Worm (Caenorhabditis elegans) whole organism, L4 larva: ENCODE results near the gene C49F5.6.

ENCODE experiments used
- D1046.2 ChIP-seq: fragments of 200-800 bp; sonication (Bioruptor generic); IDR thresholded peaks from 2 replicates; pipeline ENCODE4 v1.3.6; 2022; ENCODE audit warnings: missing genetic modification characterization, missing compliant biosample characterization
- F10B5.3 ChIP-seq: sonication (generic microtip); optimal IDR thresholded peaks from 2 replicates; lab custom pipeline; 2016; ENCODE audit warnings: mild to moderate bottlenecking, missing genetic modification characterization, missing compliant biosample characterization
- Y75B8A.6 ChIP-seq: fragments of 200-800 bp; sonication (Bioruptor generic); IDR thresholded peaks from 2 replicates; pipeline ENCODE4 v1.3.6; 2022; ENCODE audit warnings: missing genetic modification reagents, missing genetic modification characterization, missing compliant biosample characterization
- aha-1 ChIP-seq: fragments of 150-350 bp; peaks from one replicate; lab custom pipeline; 2014; ENCODE audit warnings: missing biosample characterization, missing genetic modification characterization
- arid-1 ChIP-seq: fragments of 200-800 bp; sonication (Bioruptor generic); conservative IDR thresholded peaks from 2 replicates; pipeline ENCODE4 v1.3.6; 2022; ENCODE audit warnings: missing genetic modification reagents, missing genetic modification characterization, missing compliant biosample characterization
- ceh-20 ChIP-seq: fragments of 200-800 bp; sonication (Bioruptor generic); IDR thresholded peaks from 2 replicates; pipeline ENCODE4 v1.3.6; 2022; ENCODE audit warnings: missing genetic modification reagents, missing genetic modification characterization, missing compliant biosample characterization
- ctbp-1 ChIP-seq: fragments of 200-800 bp; sonication (Bioruptor generic); IDR thresholded peaks from 2 replicates; pipeline ENCODE4 v1.3.6; 2022; ENCODE audit warnings: missing genetic modification reagents, missing genetic modification characterization, missing compliant biosample characterization
- daf-16 ChIP-seq, 3 experiments: sonication (generic microtip); optimal IDR thresholded peaks; 2 replicates each; lab custom pipeline; 2016 to 2017; ENCODE audit warnings: missing genetic modification characterization in 3 of 3, missing genetic modification reagents in 3 of 3, mild to moderate bottlenecking in 2 of 3, missing compliant biosample characterization in 2 of 3, missing biosample characterization in 1 of 3, moderate library complexity in 1 of 3
- daf-19 ChIP-seq: fragments of 200-800 bp; sonication (Bioruptor generic); conservative IDR thresholded peaks from 2 replicates; pipeline ENCODE4 v1.3.6; 2022; ENCODE audit warnings: missing genetic modification characterization, missing compliant biosample characterization
- daf-8 ChIP-seq: fragments of 200-800 bp; sonication (Bioruptor generic); IDR thresholded peaks from 2 replicates; pipeline ENCODE4 v1.3.6; 2022; ENCODE audit warnings: missing genetic modification characterization, missing compliant biosample characterization
- egl-43 ChIP-seq: fragments of 200-800 bp; sonication (Bioruptor generic); IDR thresholded peaks from 2 replicates; pipeline ENCODE4 v1.3.6; 2022; ENCODE audit warnings: missing genetic modification reagents, missing genetic modification characterization, missing compliant biosample characterization
- fkh-10 ChIP-seq: fragments of 150-350 bp; optimal IDR thresholded peaks from 2 replicates; lab custom pipeline; 2014; ENCODE audit warnings: missing biosample characterization, missing genetic modification reagents, missing genetic modification characterization
- fos-1 ChIP-seq: fragments of 150-350 bp; optimal IDR thresholded peaks from 2 replicates; lab custom pipeline; 2014; ENCODE audit warnings: missing biosample characterization, missing genetic modification characterization
- gei-8 ChIP-seq: fragments of 200-800 bp; sonication (Bioruptor generic); optimal IDR thresholded peaks from 2 replicates; lab custom pipeline; 2018; ENCODE audit warnings: mild to moderate bottlenecking, missing genetic modification characterization, missing compliant biosample characterization
- hif-1 ChIP-seq, 2 experiments: sonication (generic microtip); optimal IDR thresholded peaks; 2 replicates each; lab custom pipeline; 2016 to 2017; ENCODE audit warnings: missing compliant biosample characterization in 2 of 2, missing genetic modification characterization in 2 of 2, missing genetic modification reagents in 2 of 2, missing genotype in 2 of 2, mild to moderate bottlenecking in 1 of 2
- hlh-11 ChIP-seq: fragments of 200-800 bp; sonication (Bioruptor generic); optimal IDR thresholded peaks from 2 replicates; lab custom pipeline; 2018; ENCODE audit warnings: mild to moderate bottlenecking, missing genetic modification characterization, missing compliant biosample characterization
- hlh-30 ChIP-seq: sonication (generic microtip); optimal IDR thresholded peaks from 2 replicates; lab custom pipeline; 2017; ENCODE audit warnings: antibody characterized with exemption, mild to moderate bottlenecking, missing genetic modification characterization, missing compliant biosample characterization; ENCODE audit not compliant: insufficient read depth
- hmg-1.1 ChIP-seq: fragments of 200-800 bp; sonication (Bioruptor generic); IDR thresholded peaks from 2 replicates; pipeline ENCODE4 v1.3.6; 2022; ENCODE audit warnings: missing genetic modification reagents, missing genetic modification characterization, missing compliant biosample characterization
- lin-29 ChIP-seq: fragments of 200-800 bp; sonication (Bioruptor generic); IDR thresholded peaks from 2 replicates; pipeline ENCODE4 v1.3.6; 2022; ENCODE audit warnings: missing genetic modification reagents, missing genetic modification characterization, missing compliant biosample characterization
- lir-3 ChIP-seq: sonication (generic microtip); optimal IDR thresholded peaks from 2 replicates; lab custom pipeline; 2016; ENCODE audit warnings: mild to moderate bottlenecking, missing genetic modification characterization, missing compliant biosample characterization
- madf-5 ChIP-seq, 2 experiments: fragments of 200-800 bp; sonication (Bioruptor generic); IDR thresholded peaks; 2 replicates each; pipeline ENCODE4 v1.3.6; 2022; ENCODE audit warnings: missing compliant biosample characterization in 2 of 2, missing genetic modification characterization in 2 of 2
- mdl-1 ChIP-seq, 2 experiments: fragments of 150-350 bp in 1 of 2; sonication (generic microtip) in 1 of 2; optimal IDR thresholded peaks; 2 replicates each; lab custom pipeline; 2014 to 2017; ENCODE audit warnings: missing biosample characterization in 2 of 2, missing genetic modification characterization in 2 of 2
- mdt-29 ChIP-seq: fragments of 200-800 bp; sonication (Bioruptor generic); IDR thresholded peaks from 2 replicates; pipeline ENCODE4 v1.3.6; 2022; ENCODE audit warnings: missing genetic modification reagents, missing genetic modification characterization, missing compliant biosample characterization
- mep-1 ChIP-seq: fragments of 150-350 bp; sonication (generic microtip); optimal IDR thresholded peaks from 3 replicates; lab custom pipeline; 2014; ENCODE audit warnings: missing biosample characterization, missing genetic modification characterization
- nhr-10 ChIP-seq: fragments of 150-350 bp; optimal IDR thresholded peaks from 2 replicates; lab custom pipeline; 2014; ENCODE audit warnings: missing biosample characterization, missing genetic modification characterization
- nhr-102 ChIP-seq: sonication (generic microtip); optimal IDR thresholded peaks from 2 replicates; lab custom pipeline; 2016; ENCODE audit warnings: mild to moderate bottlenecking, missing genetic modification characterization, moderate library complexity, missing compliant biosample characterization
- nhr-11 ChIP-seq: fragments of 150-350 bp; optimal IDR thresholded peaks from 2 replicates; lab custom pipeline; 2014; ENCODE audit warnings: missing biosample characterization, missing genetic modification characterization
- nhr-111 ChIP-seq: fragments of 200-800 bp; sonication (Bioruptor generic); optimal IDR thresholded peaks from 2 replicates; lab custom pipeline; 2018; ENCODE audit warnings: mild to moderate bottlenecking, missing genetic modification characterization, missing compliant biosample characterization
- nhr-25 ChIP-seq: sonication (generic microtip); optimal IDR thresholded peaks from 2 replicates; lab custom pipeline; 2017; ENCODE audit warnings: missing genetic modification characterization, mild to moderate bottlenecking, missing compliant biosample characterization, antibody characterized with exemption, moderate library complexity, borderline replicate concordance; ENCODE audit not compliant: insufficient read depth
- nhr-28 ChIP-seq: fragments of 150-350 bp; optimal IDR thresholded peaks from 2 replicates; lab custom pipeline; 2014; ENCODE audit warnings: missing biosample characterization, missing genetic modification characterization
- nhr-76 ChIP-seq: fragments of 150-350 bp; optimal IDR thresholded peaks from 2 replicates; lab custom pipeline; 2014; ENCODE audit warnings: missing biosample characterization, missing genetic modification characterization
- php-3 ChIP-seq: fragments of 200-800 bp; sonication (Bioruptor generic); IDR thresholded peaks from 2 replicates; pipeline ENCODE4 v1.3.6; 2022; ENCODE audit warnings: missing genetic modification reagents, missing genetic modification characterization, missing compliant biosample characterization
- saeg-2 ChIP-seq: fragments of 200-800 bp; sonication (Bioruptor generic); IDR thresholded peaks from 2 replicates; pipeline ENCODE4 v1.3.6; 2022; ENCODE audit warnings: missing genetic modification reagents, missing genetic modification characterization, missing compliant biosample characterization
- sdz-12 ChIP-seq: fragments of 200-800 bp; sonication (Bioruptor generic); optimal IDR thresholded peaks from 2 replicates; lab custom pipeline; 2018; ENCODE audit warnings: mild to moderate bottlenecking, missing genetic modification characterization, missing compliant biosample characterization
- skn-1 ChIP-seq: fragments of 150-350 bp; optimal IDR thresholded peaks from 2 replicates; lab custom pipeline; 2014; ENCODE audit warnings: missing biosample characterization, missing genetic modification characterization
- snpc-4 ChIP-seq: fragments of 150-350 bp; optimal IDR thresholded peaks from 2 replicates; lab custom pipeline; 2014; ENCODE audit warnings: missing biosample characterization, missing genetic modification characterization
- spr-3 ChIP-seq: fragments of 200-800 bp; sonication (Bioruptor generic); optimal IDR thresholded peaks from 2 replicates; lab custom pipeline; 2018; ENCODE audit warnings: mild to moderate bottlenecking, missing genetic modification characterization, missing compliant biosample characterization
- tag-97 ChIP-seq: fragments of 200-800 bp; sonication (Bioruptor generic); IDR thresholded peaks from 2 replicates; pipeline ENCODE4 v1.3.6; 2022; ENCODE audit warnings: missing genetic modification characterization, missing compliant biosample characterization
- tra-1 ChIP-seq: fragments of 200-800 bp; sonication (Bioruptor generic); IDR thresholded peaks from 2 replicates; pipeline ENCODE4 v1.3.6; 2022; ENCODE audit warnings: missing genetic modification reagents, missing genetic modification characterization, missing compliant biosample characterization
- unc-39 ChIP-seq: sonication (generic microtip); optimal IDR thresholded peaks from 2 replicates; lab custom pipeline; 2017; ENCODE audit warnings: missing biosample characterization, missing genetic modification characterization
- zip-11 ChIP-seq: fragments of 200-800 bp; sonication (Bioruptor generic); IDR thresholded peaks from 2 replicates; pipeline ENCODE4 v1.3.6; 2022; ENCODE audit warnings: missing genetic modification characterization, missing compliant biosample characterization

Gene C49F5.6

DNA sequence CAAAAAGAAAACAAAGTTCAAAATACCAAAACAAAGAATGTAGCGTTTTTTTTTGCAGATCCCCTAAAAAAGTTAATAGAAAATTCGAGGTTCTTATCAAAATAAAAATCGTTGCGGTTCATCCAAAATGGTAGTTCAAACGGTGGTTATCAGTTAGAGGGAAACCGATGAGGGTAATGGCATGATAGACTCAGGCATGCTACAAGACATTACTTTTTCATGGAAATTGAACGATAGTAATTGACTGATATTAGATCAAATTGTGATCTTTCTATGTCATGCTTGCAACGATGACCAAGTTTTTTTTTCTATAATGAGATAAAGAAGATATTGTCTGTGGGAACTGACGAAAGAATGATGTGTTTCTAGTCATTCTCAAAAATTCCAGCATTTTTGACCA, 23.6 kb upstream of the C49F5.6 start (continued):
- no peak for TF ChIP-seq daf-19 (GFP tag; lab: Robert Waterston, UW)
- no peak for TF ChIP-seq nhr-10 (tag; lab: Kevin White, UChicago)
- no peak for TF ChIP-seq mdt-29 (GFP tag; lab: Robert Waterston, UW)
- no peak for TF ChIP-seq gei-8 (GFP tag; lab: Kevin White, UChicago)
- peak; percentile 15 for TF ChIP-seq hlh-30 (tag; lab: Kevin White, UChicago)
- TF ChIP-seq Y75B8A.6 (GFP tag; lab: Robert Waterston, UW): no peak
- no peak for TF ChIP-seq egl-43 (GFP tag; lab: Robert Waterston, UW)
- no peak for TF ChIP-seq tag-97 (GFP tag; lab: Robert Waterston, UW)
- TF ChIP-seq nhr-76: no peak
- peak; percentile 44 for TF ChIP-seq nhr-102
- TF ChIP-seq D1046.2: no peak
- TF ChIP-seq daf-8: no peak
- TF ChIP-seq hlh-11 (tag; lab: Kevin White, UChicago): peak; percentile 78
- no peak for TF ChIP-seq lin-29 (GFP tag; lab: Robert Waterston, UW)
- no peak for TF ChIP-seq nhr-111 (GFP tag; lab: Kevin White, UChicago)
- TF ChIP-seq madf-5 (GFP tag; IDR thresholded peaks at IDR 0.05; lab: Robert Waterston, UW): no peak
- TF ChIP-seq nhr-28 (tag; lab: Kevin White, UChicago): peak; percentile 95
- peak; percentile 40 for TF ChIP-seq aha-1 (tag; lab: Kevin White, UChicago)
- no peak for TF ChIP-seq hmg-1.1 (GFP tag; lab: Robert Waterston, UW)
- TF ChIP-seq F10B5.3 (tag; lab: Kevin White, UChicago): no peak
- TF ChIP-seq mdl-1 (tag; optimal IDR thresholded peaks at IDR 0.05; lab: Kevin White, UChicago): peak in 1 of 2 experiments; percentile 62
- TF ChIP-seq nhr-25: no peak
- peak; percentile 81 for TF ChIP-seq php-3 (GFP tag; lab: Robert Waterston, UW)
- no peak for TF ChIP-seq daf-16 (GFP tag; optimal IDR thresholded peaks at IDR 0.05; lab: Kevin White, UChicago)
- TF ChIP-seq daf-16 (tag; optimal IDR thresholded peaks at IDR 0.05; lab: Kevin White, UChicago): peak; percentile 76
- TF ChIP-seq fos-1 (tag; lab: Kevin White, UChicago): no peak
- no peak for TF ChIP-seq ctbp-1 (GFP tag; lab: Robert Waterston, UW)
- TF ChIP-seq fkh-10 (GFP tag; lab: Kevin White, UChicago): no peak
- no peak for TF ChIP-seq snpc-4
- TF ChIP-seq unc-39: no peak
- TF ChIP-seq skn-1 (tag; lab: Kevin White, UChicago): no peak
- no peak for TF ChIP-seq arid-1 (GFP tag; lab: Robert Waterston, UW)
- peak; percentile 90 for TF ChIP-seq tra-1
- peak in 1 of 2 experiments; percentile 81 for TF ChIP-seq hif-1 (tag; optimal IDR thresholded peaks at IDR 0.05; lab: Kevin White, UChicago)
- no peak for TF ChIP-seq saeg-2
- 0 out of 2 replicates have a peak, but pooled peaks have one; percentile 16 for TF ChIP-seq ceh-20 (GFP tag; lab: Robert Waterston, UW)
- no peak for TF ChIP-seq nhr-11 (tag; lab: Kevin White, UChicago)
- peak; percentile 7 for TF ChIP-seq mep-1
- no peak for TF ChIP-seq sdz-12
- TF ChIP-seq spr-3 (GFP tag; lab: Kevin White, UChicago): no peak

DNA sequence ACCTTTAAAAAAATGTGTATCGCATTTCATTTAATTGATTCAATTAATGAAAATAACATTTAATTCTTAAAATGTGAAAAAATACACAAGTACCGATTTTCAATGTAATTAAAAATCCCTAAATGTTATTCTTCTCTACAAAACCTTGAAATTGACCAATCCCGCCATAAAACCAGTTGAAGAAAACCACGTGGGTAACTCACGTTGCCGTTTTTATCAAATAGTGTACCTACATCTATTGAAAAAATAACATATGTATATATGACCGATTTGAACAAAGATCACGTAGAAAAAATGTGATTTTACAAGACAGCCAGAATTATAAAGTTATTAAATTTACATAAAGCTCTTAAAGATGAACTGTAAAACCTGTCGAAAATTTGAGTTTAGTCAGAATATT, 23.0 kb upstream of the C49F5.6 start:
- TF ChIP-seq lir-3 (tag; lab: Kevin White, UChicago) (no peak), zip-11 (GFP tag; lab: Robert Waterston, UW) (no peak), hlh-30 (tag; lab: Kevin White, UChicago) (peak; percentile 40)
